Fruit fly (Drosophila melanogaster): ENCODE measurements around the gene ctrip.

The ctrip gene

DNA sequence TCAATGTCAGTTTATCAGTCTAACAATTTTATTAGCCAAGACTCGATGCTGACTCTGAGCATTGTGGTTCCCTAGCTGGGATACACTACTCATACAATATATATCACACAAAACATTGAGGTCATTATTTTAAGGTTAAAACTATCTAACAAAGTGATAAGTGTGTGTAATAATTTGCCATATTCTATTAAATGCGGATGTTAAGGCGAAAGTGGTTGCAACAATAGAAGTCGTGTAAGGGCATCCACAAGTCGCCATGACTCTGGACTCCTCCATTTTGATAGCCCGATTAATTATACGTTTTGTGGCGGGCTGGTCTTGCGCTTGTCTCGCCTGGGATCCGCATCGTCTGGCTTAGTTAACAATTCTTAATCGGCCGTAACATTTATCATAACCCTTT lies 34.9 kb upstream of the ctrip start (continued):
- TF ChIP-seq sens (GFP tag): peak; percentile 92
- no peak for TF ChIP-seq CG10321 (GFP tag; IDR thresholded peaks at IDR 0.05)
- TF ChIP-seq CG1529 (GFP tag; optimal IDR thresholded peaks at IDR 0.05): peak; percentile 37
- peak; percentile 33 for TF ChIP-seq tin (GFP tag; optimal IDR thresholded peaks at IDR 0.05)
- peak; percentile 11 for TF ChIP-seq jumu (GFP tag; optimal IDR thresholded peaks at IDR 0.05)
- no peak for TF ChIP-seq Elba2 (GFP tag; optimal IDR thresholded peaks at IDR 0.05)
- no peak for TF ChIP-seq CG10565 (GFP tag; optimal IDR thresholded peaks at IDR 0.05)
- TF ChIP-seq CG9727 (GFP tag; optimal IDR thresholded peaks at IDR 0.05): peak; percentile 58
- peak; percentile 8 for TF ChIP-seq ems (GFP tag; optimal IDR thresholded peaks at IDR 0.05)
- no peak for TF ChIP-seq slbo (GFP tag; IDR thresholded peaks at IDR 0.05)
- no peak for TF ChIP-seq D (optimal IDR thresholded peaks at IDR 0.05)
- peak; percentile 18 for TF ChIP-seq D (GFP tag; optimal IDR thresholded peaks at IDR 0.05)
- no peak for TF ChIP-seq eyg (GFP tag; optimal IDR thresholded peaks at IDR 0.05)
- TF ChIP-seq dmrt99B (tag; optimal IDR thresholded peaks at IDR 0.05): no peak
- no peak for TF ChIP-seq Bgb (GFP tag; IDR thresholded peaks at IDR 0.05; ENCODE audit: partially characterized antibody)
- no peak for TF ChIP-seq CG30020 (tag; optimal IDR thresholded peaks at IDR 0.05)
- TF ChIP-seq luna (GFP tag; optimal IDR thresholded peaks at IDR 0.05): no peak
- peak; percentile 62 for TF ChIP-seq ken (GFP tag; IDR thresholded peaks at IDR 0.05)
- TF ChIP-seq CG8388 (GFP tag; optimal IDR thresholded peaks at IDR 0.05): peak; percentile 48
- TF ChIP-seq CG10209 (GFP tag; optimal IDR thresholded peaks at IDR 0.05): peak; percentile 6
- TF ChIP-seq CG4854 (GFP tag; optimal IDR thresholded peaks at IDR 0.05): no peak
- peak; percentile 11 for TF ChIP-seq pnt (GFP tag; optimal IDR thresholded peaks at IDR 0.05)
- no peak for TF ChIP-seq pfk (GFP tag; optimal IDR thresholded peaks at IDR 0.05)
- peak; percentile 22 for TF ChIP-seq bcd (GFP tag; optimal IDR thresholded peaks at IDR 0.05)
- no peak for TF ChIP-seq CG9876 (GFP tag; optimal IDR thresholded peaks at IDR 0.05)
- TF ChIP-seq fu2 (GFP tag; optimal IDR thresholded peaks at IDR 0.05): no peak
- peak; percentile 77 for TF ChIP-seq CG8281 (tag; optimal IDR thresholded peaks at IDR 0.05)
- peak; percentile 67 for TF ChIP-seq vvl (GFP tag; IDR thresholded peaks at IDR 0.05)
- TF ChIP-seq odd (GFP tag; optimal IDR thresholded peaks at IDR 0.05): no peak
- no peak for TF ChIP-seq twi (tag; optimal IDR thresholded peaks at IDR 0.05)
- peak in 1 of 2 experiments; percentile 44 for TF ChIP-seq Pdp1 (GFP tag; optimal IDR thresholded peaks at IDR 0.05)
- TF ChIP-seq CG8924 (tag; optimal IDR thresholded peaks at IDR 0.05): peak; percentile 56
- no peak for TF ChIP-seq Sin3A (optimal IDR thresholded peaks at IDR 0.05)
- no peak for TF ChIP-seq Poxn (GFP tag; IDR thresholded peaks at IDR 0.05)
- peak; percentile 65 for TF ChIP-seq gsb-n (tag; optimal IDR thresholded peaks at IDR 0.05)
- 0 out of 3 replicates have a peak, but pooled peaks have one; percentile 20 for TF ChIP-seq ci (GFP tag; IDR thresholded peaks at IDR 0.05)
- TF ChIP-seq oc (tag; optimal IDR thresholded peaks at IDR 0.05): peak; percentile 68
- TF ChIP-seq CG17361 (GFP tag; IDR thresholded peaks at IDR 0.05): peak; percentile 69
- peak in 1 of 2 experiments; percentile 54 for TF ChIP-seq chif (GFP tag; optimal IDR thresholded peaks at IDR 0.05)
- peak; percentile 64 for TF ChIP-seq CG14710 (tag; optimal IDR thresholded peaks at IDR 0.05)
- TF ChIP-seq gcm (GFP tag; optimal IDR thresholded peaks at IDR 0.05): peak; percentile 37
- TF ChIP-seq CG8765 (GFP tag; IDR thresholded peaks at IDR 0.05): no peak
- peak; percentile 60 for TF ChIP-seq Vsx1 (GFP tag; optimal IDR thresholded peaks at IDR 0.05)
- no peak for TF ChIP-seq CG9215 (GFP tag; IDR thresholded peaks at IDR 0.05)
- TF ChIP-seq CG32772 (GFP tag; IDR thresholded peaks at IDR 0.05): peak; percentile 35; the same call in 1 of the 2 replicates
- peak; percentile 12 for TF ChIP-seq ewg (GFP tag; optimal IDR thresholded peaks at IDR 0.05)
- no peak for TF ChIP-seq CG6254 (GFP tag; optimal IDR thresholded peaks at IDR 0.05)
- TF ChIP-seq CG31224 (GFP tag; IDR thresholded peaks at IDR 0.05): no peak
- TF ChIP-seq kah (GFP tag; optimal IDR thresholded peaks at IDR 0.05): no peak
- TF ChIP-seq B-H2 (GFP tag; optimal IDR thresholded peaks at IDR 0.05): no peak
- TF ChIP-seq CG6175 (GFP tag; IDR thresholded peaks at IDR 0.05): no peak
- peak; percentile 47 for TF ChIP-seq ATbp (GFP tag; optimal IDR thresholded peaks at IDR 0.05)
